Fruit fly (Drosophila melanogaster) whole organism, pupa: Measurements from ENCODE around the gene CG11068.

ENCODE experiments used
- CG10348 ChIP-seq: fragments of 200-800 bp; sonication (Bioruptor generic); IDR thresholded peaks from 2 replicates; pipeline ENCODE4 v1.3.6; 2022; ENCODE audit warnings: missing biosample characterization, missing genetic modification characterization
- CG12605 ChIP-seq: fragments of 200-800 bp; sonication (Bioruptor generic); IDR thresholded peaks from 2 replicates; pipeline ENCODE4 v1.3.6; 2022; ENCODE audit warnings: missing biosample characterization, missing genetic modification characterization
- CG15710 ChIP-seq: fragments of 200-800 bp; sonication (Bioruptor generic); optimal IDR thresholded peaks from 2 replicates; lab custom pipeline; 2018; ENCODE audit warnings: missing biosample characterization, mild to moderate bottlenecking, missing genetic modification characterization, moderate library complexity
- CG32121 ChIP-seq: fragments of 200-800 bp; sonication (Bioruptor generic); IDR thresholded peaks from 2 replicates; pipeline ENCODE4 v1.3.6; 2022; ENCODE audit warnings: missing biosample characterization, missing genetic modification characterization
- CG34367 ChIP-seq: fragments of 200-800 bp; sonication (Bioruptor generic); optimal IDR thresholded peaks from 2 replicates; lab custom pipeline; 2018; ENCODE audit warnings: missing biosample characterization, mild to moderate bottlenecking, missing genetic modification characterization
- CG8159 ChIP-seq: fragments of 200-800 bp; sonication (Bioruptor generic); optimal IDR thresholded peaks from 3 replicates; lab custom pipeline; 2018; ENCODE audit warnings: missing biosample characterization, mild to moderate bottlenecking, missing genetic modification characterization, moderate library complexity
- EcR ChIP-seq: fragments of 200-800 bp; sonication (Bioruptor generic); optimal IDR thresholded peaks from 3 replicates; lab custom pipeline; 2019; ENCODE audit warnings: missing biosample characterization, missing genetic modification characterization, mild to moderate bottlenecking, moderate library complexity, missing genetic modification reagents
- Pif1B ChIP-seq: fragments of 200-800 bp; sonication (Bioruptor generic); optimal IDR thresholded peaks from 3 replicates; lab custom pipeline; 2016; ENCODE audit warnings: missing biosample characterization, missing genetic modification characterization
- fd96Ca ChIP-seq: fragments of 200-800 bp; sonication (Bioruptor generic); IDR thresholded peaks from 3 replicates; pipeline ENCODE4 v1.3.6; 2022; ENCODE audit warnings: missing biosample characterization, missing genetic modification characterization
- gl ChIP-seq: fragments of 200-800 bp; sonication (Bioruptor generic); optimal IDR thresholded peaks from 2 replicates; lab custom pipeline; 2018; ENCODE audit warnings: missing biosample characterization, mild to moderate bottlenecking, missing genetic modification characterization

DNA sequence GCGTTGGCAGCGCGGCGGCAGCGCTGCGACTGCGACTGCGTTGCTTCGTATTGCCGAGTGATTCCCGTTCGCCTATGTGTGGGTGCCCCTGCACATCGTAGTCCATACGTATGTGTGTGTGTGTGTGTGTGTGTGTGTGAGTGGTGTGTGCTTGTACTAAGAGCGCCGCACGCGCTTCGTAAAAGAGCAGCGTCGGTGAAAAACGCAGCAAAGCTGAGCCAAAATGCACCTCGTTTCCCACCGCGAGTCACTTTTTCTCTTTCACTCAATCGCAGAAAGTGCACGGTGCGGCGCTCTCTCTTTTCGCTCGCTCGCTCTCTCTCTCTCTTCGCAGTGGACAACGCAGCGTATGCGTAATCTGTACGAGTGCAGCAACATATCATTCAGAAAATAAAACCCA, 31.5 kb downstream of the CG11068 start:
- TF ChIP-seq CG15710 (tag; lab: Kevin White, UChicago) (peak; percentile 38), EcR (GFP tag; lab: Kevin White, UChicago) (peak; percentile 12), CG32121 (GFP tag; lab: Robert Waterston, UW) (peak; percentile 71), CG12605 (GFP tag; lab: Robert Waterston, UW) (peak; percentile 92), CG8159 (peak; percentile 19), gl (peak; percentile 79), CG34367 (tag; lab: Kevin White, UChicago) (peak; percentile 35), Pif1B (GFP tag; lab: Kevin White, UChicago) (peak; percentile 38), CG10348 (GFP tag; lab: Robert Waterston, UW) (no peak), fd96Ca (GFP tag; lab: Robert Waterston, UW) (peak; percentile 66; the same call in 2 of the 3 replicates)
